Worm (Caenorhabditis elegans) whole organism, L3 larva: Measurements from ENCODE around the gene fbxb-35.
"Not testable (repeated sequence)": the region's sequence is repeated elsewhere in the genome, so short reads cannot be mapped to it uniquely, and the experiment has no call there.

Source experiments
- R02D3.7 ChIP-seq: fragments of 150-350 bp; optimal IDR thresholded peaks from 2 replicates; lab custom pipeline; 2014; ENCODE audit warnings: missing biosample characterization, missing genetic modification characterization
- ZK546.5 ChIP-seq: sonication (generic microtip); optimal IDR thresholded peaks from 2 replicates; lab custom pipeline; 2017; ENCODE audit warnings: missing biosample characterization, missing genetic modification characterization
- ceh-16 ChIP-seq: sonication (generic microtip); optimal IDR thresholded peaks from 2 replicates; lab custom pipeline; 2017; ENCODE audit warnings: missing biosample characterization, missing genetic modification characterization
- ceh-28 ChIP-seq: fragments of 150-350 bp; optimal IDR thresholded peaks from 2 replicates; lab custom pipeline; 2014; ENCODE audit warnings: missing biosample characterization, missing genetic modification reagents, missing genetic modification characterization
- ceh-9 ChIP-seq: sonication (generic microtip); optimal IDR thresholded peaks from 2 replicates; lab custom pipeline; 2018; ENCODE audit warnings: missing biosample characterization, missing genetic modification characterization
- egl-27 ChIP-seq: sonication (generic microtip); optimal IDR thresholded peaks from 4 replicates; lab custom pipeline; 2017; ENCODE audit warnings: missing biosample characterization, missing genetic modification reagents, missing genetic modification characterization
- elt-1 ChIP-seq: fragments of 150-350 bp; optimal IDR thresholded peaks from 2 replicates; lab custom pipeline; 2014; ENCODE audit warnings: missing biosample characterization, missing genetic modification characterization
- elt-2 ChIP-seq: sonication (generic microtip); optimal IDR thresholded peaks from 2 replicates; lab custom pipeline; 2016; ENCODE audit warnings: missing genetic modification reagents, mild to moderate bottlenecking, missing genetic modification characterization, missing compliant biosample characterization
- elt-3 ChIP-seq, 3 experiments: fragments of 150-350 bp in 1 of 3; sonication (generic microtip) in 2 of 3; optimal IDR thresholded peaks; 2 replicates in 2 of 3; 4 replicates in 1 of 3; lab custom pipeline; 2014 to 2017; ENCODE audit warnings: missing biosample characterization in 3 of 3, missing genetic modification characterization in 3 of 3
- eor-1 ChIP-seq, 2 experiments: fragments of 150-350 bp; optimal IDR thresholded peaks; 2 replicates each; lab custom pipeline; 2014 to 2018; ENCODE audit warnings: missing biosample characterization in 2 of 2, missing genetic modification characterization in 2 of 2
- hmg-11 ChIP-seq: sonication (generic microtip); optimal IDR thresholded peaks from 2 replicates; lab custom pipeline; 2016; ENCODE audit warnings: missing genetic modification characterization, missing compliant biosample characterization
- jun-1 ChIP-seq: fragments of 150-350 bp; optimal IDR thresholded peaks from 2 replicates; lab custom pipeline; 2014; ENCODE audit warnings: missing biosample characterization, missing genetic modification reagents, missing genetic modification characterization
- lin-15B ChIP-seq: fragments of 150-350 bp; optimal IDR thresholded peaks from 2 replicates; lab custom pipeline; 2014; ENCODE audit warnings: missing biosample characterization, missing genetic modification characterization
- lin-39 ChIP-seq: fragments of 150-350 bp; optimal IDR thresholded peaks from 2 replicates; lab custom pipeline; 2018; ENCODE audit warnings: missing biosample characterization, missing genetic modification reagents, missing genetic modification characterization
- lsy-12 ChIP-seq: sonication (generic microtip); optimal IDR thresholded peaks from 2 replicates; lab custom pipeline; 2016; ENCODE audit warnings: mild to moderate bottlenecking, missing genetic modification characterization, missing compliant biosample characterization
- mml-1 ChIP-seq: fragments of 150-350 bp; sonication (generic microtip); optimal IDR thresholded peaks from 3 replicates; lab custom pipeline; 2014; ENCODE audit warnings: missing biosample characterization, missing genetic modification characterization
- nfya-1 ChIP-seq: sonication (generic microtip); optimal IDR thresholded peaks from 2 replicates; lab custom pipeline; 2017; ENCODE audit warnings: missing genetic modification characterization, mild to moderate bottlenecking, missing compliant biosample characterization, antibody characterized with exemption, moderate library complexity; ENCODE audit not compliant: insufficient read depth
- nhr-11 ChIP-seq: fragments of 150-350 bp; optimal IDR thresholded peaks from 2 replicates; lab custom pipeline; 2014; ENCODE audit warnings: missing biosample characterization, missing genetic modification characterization
- nhr-23 ChIP-seq: fragments of 150-350 bp; optimal IDR thresholded peaks from 2 replicates; lab custom pipeline; 2014; ENCODE audit warnings: missing biosample characterization, missing genetic modification reagents, missing genetic modification characterization
- nhr-237 ChIP-seq: fragments of 150-350 bp; optimal IDR thresholded peaks from 2 replicates; lab custom pipeline; 2014; ENCODE audit warnings: missing biosample characterization, missing genetic modification characterization
- nhr-25 ChIP-seq: sonication (generic microtip); optimal IDR thresholded peaks from 2 replicates; lab custom pipeline; 2017; ENCODE audit warnings: missing biosample characterization, missing genetic modification characterization
- nhr-28 ChIP-seq: fragments of 150-350 bp; optimal IDR thresholded peaks from 2 replicates; lab custom pipeline; 2014; ENCODE audit warnings: missing biosample characterization, missing genetic modification characterization
- nhr-43 ChIP-seq: sonication (generic microtip); optimal IDR thresholded peaks from 2 replicates; lab custom pipeline; 2016; ENCODE audit warnings: mild to moderate bottlenecking, missing genetic modification characterization, missing compliant biosample characterization; ENCODE audit not compliant: poor library complexity, severe bottlenecking
- nhr-67 ChIP-seq: fragments of 150-350 bp; optimal IDR thresholded peaks from 2 replicates; lab custom pipeline; 2014; ENCODE audit warnings: missing biosample characterization, missing genetic modification characterization
- nhr-76 ChIP-seq: fragments of 150-350 bp; sonication (generic microtip); optimal IDR thresholded peaks from 5 replicates; lab custom pipeline; 2014; ENCODE audit warnings: missing biosample characterization, missing genetic modification characterization
- nhr-77 ChIP-seq: fragments of 150-350 bp; optimal IDR thresholded peaks from 2 replicates; lab custom pipeline; 2014; ENCODE audit warnings: missing biosample characterization, missing genetic modification characterization
- pqm-1 ChIP-seq: fragments of 150-350 bp; optimal IDR thresholded peaks from 2 replicates; lab custom pipeline; 2017; ENCODE audit warnings: missing biosample characterization, missing genetic modification characterization, inconsistent platforms
- sea-2 ChIP-seq: fragments of 150-350 bp; sonication (generic microtip); optimal IDR thresholded peaks from 4 replicates; lab custom pipeline; 2014; ENCODE audit warnings: missing biosample characterization, missing genetic modification reagents, missing genetic modification characterization
- skn-1 ChIP-seq: fragments of 150-350 bp; optimal IDR thresholded peaks from 2 replicates; lab custom pipeline; 2014; ENCODE audit warnings: missing biosample characterization, missing genetic modification characterization
- snpc-4 ChIP-seq: fragments of 150-350 bp; optimal IDR thresholded peaks from 2 replicates; lab custom pipeline; 2014; ENCODE audit warnings: missing biosample characterization, missing genetic modification characterization
- unc-39 ChIP-seq: sonication (generic microtip); optimal IDR thresholded peaks from 4 replicates; lab custom pipeline; 2017; ENCODE audit warnings: missing biosample characterization, missing genetic modification characterization
- unc-62 ChIP-seq: fragments of 150-350 bp; sonication (generic microtip); optimal IDR thresholded peaks from 4 replicates; lab custom pipeline; 2014; ENCODE audit warnings: missing biosample characterization, missing genetic modification reagents, missing genetic modification characterization
- zag-1 ChIP-seq: fragments of 150-350 bp; optimal IDR thresholded peaks from 2 replicates; lab custom pipeline; 2014; ENCODE audit warnings: missing biosample characterization, missing genetic modification characterization
- ztf-11 ChIP-seq: fragments of 150-350 bp; optimal IDR thresholded peaks from 2 replicates; lab custom pipeline; 2014; ENCODE audit warnings: missing biosample characterization, missing genetic modification characterization
- ztf-4 ChIP-seq: fragments of 150-350 bp; optimal IDR thresholded peaks from 2 replicates; lab custom pipeline; 2014; ENCODE audit warnings: missing biosample characterization, missing genetic modification characterization

fbxb-35 gene

ce11 chrII:2039288-2039687, 12.2 kb upstream of the fbxb-35 start, which contains the start of gene bath-19:
bath-19 (minus strand) TSS chrII:2039388.
- TF ChIP-seq nhr-237: no peak
- no peak for TF ChIP-seq R02D3.7
- no peak for TF ChIP-seq nhr-77 (tag; lab: Kevin White, UChicago)
- TF ChIP-seq ztf-11: no peak
- no peak for TF ChIP-seq elt-2 (tag; lab: Kevin White, UChicago)
- TF ChIP-seq nhr-43: no peak
- no peak for TF ChIP-seq hmg-11
- TF ChIP-seq lsy-12: no peak
- no peak for TF ChIP-seq lin-15B (tag; lab: Kevin White, UChicago)
- no peak for TF ChIP-seq pqm-1
- no peak for TF ChIP-seq nhr-23 (tag; lab: Kevin White, UChicago)
- no peak for TF ChIP-seq unc-39 (tag; lab: Kevin White, UChicago)
- no peak for TF ChIP-seq elt-3 (tag; optimal IDR thresholded peaks at IDR 0.05; lab: Kevin White, UChicago)
- no peak for TF ChIP-seq nfya-1 (tag; lab: Kevin White, UChicago)
- no peak for TF ChIP-seq jun-1 (tag; lab: Kevin White, UChicago)
- no peak for TF ChIP-seq mml-1
- TF ChIP-seq nhr-11: no peak
- no peak for TF ChIP-seq ceh-16 (tag; lab: Kevin White, UChicago)
- no peak for TF ChIP-seq ZK546.5 (tag; lab: Kevin White, UChicago)

DNA sequence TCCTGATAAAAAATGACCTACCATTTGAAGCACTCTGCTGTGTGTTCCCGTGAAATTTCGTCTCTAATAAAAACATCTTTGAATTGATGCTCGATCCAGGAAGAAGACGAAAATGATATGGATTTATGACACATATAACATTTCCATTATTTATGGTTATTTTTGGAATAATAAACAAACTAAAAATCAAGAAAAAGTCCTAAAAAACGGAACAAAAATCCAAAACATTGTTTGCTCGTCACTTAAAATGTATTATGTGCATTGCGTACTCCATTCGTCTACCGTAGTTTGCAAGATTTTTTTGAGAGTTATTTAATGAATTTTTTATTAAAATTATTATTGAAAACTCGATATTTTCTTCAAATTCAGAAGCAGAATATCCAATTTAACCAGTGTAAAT, 9.0 kb upstream of the fbxb-35 start, which contains the start of gene bath-20:
bath-20 (minus strand) TSS at position 101 of the 400 bp plus-strand sequence.
- no peak for TF ChIP-seq nfya-1 (tag; lab: Kevin White, UChicago)
- no peak for TF ChIP-seq skn-1
- no peak for TF ChIP-seq lin-15B (tag; lab: Kevin White, UChicago)
- no peak for TF ChIP-seq nhr-237
- TF ChIP-seq nhr-11: no peak
- TF ChIP-seq ZK546.5 (tag; lab: Kevin White, UChicago): no peak
- no peak for TF ChIP-seq elt-1 (tag; lab: Kevin White, UChicago)
- no peak for TF ChIP-seq sea-2
- no peak for TF ChIP-seq elt-3 (tag; optimal IDR thresholded peaks at IDR 0.05; lab: Kevin White, UChicago)
- TF ChIP-seq ceh-9 (tag; lab: Kevin White, UChicago): no peak
- no peak for TF ChIP-seq nhr-23 (tag; lab: Kevin White, UChicago)
- no peak for TF ChIP-seq unc-39 (tag; lab: Kevin White, UChicago)
- no peak for TF ChIP-seq nhr-76 (tag; lab: Kevin White, UChicago)
- TF ChIP-seq nhr-77 (tag; lab: Kevin White, UChicago): no peak
- no peak for TF ChIP-seq R02D3.7
- TF ChIP-seq egl-27: no peak
- TF ChIP-seq mml-1: no peak

- no peak for TF ChIP-seq unc-39 (tag; lab: Kevin White, UChicago)
- no peak for TF ChIP-seq nhr-25 (tag; lab: Kevin White, UChicago)
- no peak for TF ChIP-seq ceh-9 (tag; lab: Kevin White, UChicago)
- no peak for TF ChIP-seq ztf-4 (tag; lab: Kevin White, UChicago)
Measured at ce11 chrII:2045505-2045904, 6.0 kb upstream of the fbxb-35 start, which contains the start of gene bath-24. bath-24 (minus strand) TSS chrII:2045605.

- not testable (repeated sequence) for TF ChIP-seq unc-39, nhr-23, elt-1 (tag; lab: Kevin White, UChicago)
Measured at ce11 chrII:2046556-2046955, 4.9 kb upstream of the fbxb-35 start, which contains the start of gene math-1. math-1 (minus strand) TSS chrII:2046656.

DNA sequence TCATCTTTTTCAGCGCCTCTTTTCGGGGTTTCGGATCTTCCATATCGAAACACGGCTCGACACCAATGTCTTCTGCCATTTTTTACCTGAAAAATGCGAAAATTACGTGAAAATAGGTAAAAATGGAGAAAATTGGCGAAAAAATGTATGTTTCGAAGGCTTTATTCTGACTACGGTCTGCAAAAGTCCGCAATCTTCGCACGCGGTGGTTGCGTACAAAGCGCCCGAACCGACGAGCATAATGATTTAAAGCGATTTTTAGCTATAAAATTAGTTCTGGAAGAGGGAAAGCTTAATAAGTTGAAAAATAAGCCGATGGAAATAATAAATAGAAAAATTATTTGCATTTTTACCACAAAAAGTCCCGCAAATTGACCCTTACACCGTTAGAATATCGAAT, 7.5 kb downstream of the fbxb-35 start, which contains the start of gene F07E5.5:
F07E5.5 (minus strand) TSS at position 86 of the 400 bp plus-strand sequence.
- peak; percentile 41 for TF ChIP-seq nhr-23 (tag; lab: Kevin White, UChicago)
- TF ChIP-seq elt-1 (tag; lab: Kevin White, UChicago): peak; percentile 31
- no peak for TF ChIP-seq nhr-11
- no peak for TF ChIP-seq ztf-11
- peak; percentile 44 for TF ChIP-seq R02D3.7
- no peak for TF ChIP-seq nhr-28 (tag; lab: Kevin White, UChicago)
- peak; percentile 16 for TF ChIP-seq lsy-12
- no peak for TF ChIP-seq unc-62
- no peak for TF ChIP-seq zag-1 (tag; lab: Kevin White, UChicago)
- no peak for TF ChIP-seq ceh-9 (tag; lab: Kevin White, UChicago)
- no peak for TF ChIP-seq ztf-4 (tag; lab: Kevin White, UChicago)
- no peak for TF ChIP-seq eor-1 (tag; optimal IDR thresholded peaks at IDR 0.05; lab: Kevin White, UChicago)
- TF ChIP-seq snpc-4: peak; percentile 46
- peak; percentile 10 for TF ChIP-seq lin-39 (tag; lab: Kevin White, UChicago)
- TF ChIP-seq lin-15B (tag; lab: Kevin White, UChicago): peak; percentile 40
- no peak for TF ChIP-seq nhr-76 (tag; lab: Kevin White, UChicago)
- TF ChIP-seq nhr-25 (tag; lab: Kevin White, UChicago): peak; percentile 9
- TF ChIP-seq pqm-1: no peak
- no peak for TF ChIP-seq nhr-67 (tag; lab: Kevin White, UChicago)
- peak; percentile 20 for TF ChIP-seq elt-2 (tag; lab: Kevin White, UChicago)
- TF ChIP-seq nhr-43: no peak
- peak; percentile 79 for TF ChIP-seq nfya-1 (tag; lab: Kevin White, UChicago)
- TF ChIP-seq ceh-28 (tag; lab: Kevin White, UChicago): no peak
